1 fruit fly cellular context compared by ENCODE assay signal in the genomic region with DNA sequence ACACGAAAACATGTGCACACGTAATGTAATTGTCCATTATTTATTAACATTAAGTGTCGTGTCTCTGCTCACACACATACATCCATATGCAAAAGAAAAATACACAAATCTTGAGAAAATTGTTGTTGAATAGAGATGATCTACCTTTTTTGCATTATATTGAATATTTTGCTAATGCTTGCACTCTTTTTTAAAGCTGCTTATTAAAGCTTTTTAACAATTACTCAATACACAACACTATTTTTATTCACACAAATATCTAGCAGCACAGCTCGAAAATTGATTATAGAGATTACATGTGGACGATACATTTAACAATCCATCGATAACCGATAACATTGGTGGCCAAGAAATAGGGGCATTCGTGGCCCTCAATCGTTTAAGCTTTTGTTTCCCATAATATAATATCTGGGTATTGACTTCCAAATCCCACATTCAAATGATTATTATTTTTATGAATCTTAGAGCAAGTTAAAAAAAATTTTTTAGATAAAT.
TF ChIP-seq lines count a peak whose summit lies in the region.

Gene Ufd4, minus strand, starts transcription at position 300 of the 495 bp plus-strand sequence.

TF ChIP-seq in whole organism, embryonic, 481 proteins besides CTCF, POLR2A, EP300 and RAD21 (continued from another document):
- TF ChIP-seq CG4854 (GFP tag; optimal IDR thresholded peaks at IDR 0.05; lab: Kevin White, UChicago) (peak; percentile 35), CG17912 (GFP tag; optimal IDR thresholded peaks at IDR 0.05; lab: Kevin White, UChicago) (no peak), Side (GFP tag; optimal IDR thresholded peaks at IDR 0.05; lab: Kevin White, UChicago) (peak; percentile 59), CG8924 (tag; optimal IDR thresholded peaks at IDR 0.05; lab: Kevin White, UChicago) (peak; percentile 65), ara (GFP tag; IDR thresholded peaks at IDR 0.05; lab: Robert Waterston, UW) (no peak; the same call in 1 of the 2 replicates), CG7786 (GFP tag; optimal IDR thresholded peaks at IDR 0.05; lab: Kevin White, UChicago) (peak; percentile 23), sens-2 (GFP tag; IDR thresholded peaks at IDR 0.05; lab: Robert Waterston, UW) (no peak), Mad (GFP tag; optimal IDR thresholded peaks at IDR 0.05; lab: Kevin White, UChicago) (peak; percentile 13), CG6272 (GFP tag; IDR thresholded peaks at IDR 0.05; lab: Robert Waterston, UW) (no peak), sr (GFP tag; IDR thresholded peaks at IDR 0.05; lab: Robert Waterston, UW) (no peak), hth (optimal IDR thresholded peaks at IDR 0.05; lab: Kevin White, UChicago) (no peak), CG7271 (tag; optimal IDR thresholded peaks at IDR 0.05; lab: Kevin White, UChicago) (peak; percentile 45), en (GFP tag; optimal IDR thresholded peaks at IDR 0.05; lab: Kevin White, UChicago) (no peak), ac (GFP tag; optimal IDR thresholded peaks at IDR 0.05; lab: Kevin White, UChicago) (no peak), Bdp1 (GFP tag; optimal IDR thresholded peaks at IDR 0.05; lab: Kevin White, UChicago) (no peak), shn (GFP tag; optimal IDR thresholded peaks at IDR 0.05; lab: Kevin White, UChicago) (peak; percentile 33), lmd (GFP tag; IDR thresholded peaks at IDR 0.05; lab: Robert Waterston, UW) (no peak), CG18599 (GFP tag; optimal IDR thresholded peaks at IDR 0.05; lab: Kevin White, UChicago) (no peak), CG17186 (GFP tag; optimal IDR thresholded peaks at IDR 0.05; lab: Kevin White, UChicago) (no peak), B-H2 (GFP tag; optimal IDR thresholded peaks at IDR 0.05; lab: Kevin White, UChicago) (peak; percentile 48), Deaf1 (tag; optimal IDR thresholded peaks at IDR 0.05; lab: Kevin White, UChicago) (no peak), ATbp (GFP tag; optimal IDR thresholded peaks at IDR 0.05; lab: Kevin White, UChicago) (no peak), maf-S (GFP tag; optimal IDR thresholded peaks at IDR 0.05; lab: Kevin White, UChicago) (peak; percentile 54), schlank (tag; optimal IDR thresholded peaks at IDR 0.05; lab: Kevin White, UChicago) (no peak), CG2712 (tag; optimal IDR thresholded peaks at IDR 0.05; lab: Kevin White, UChicago) (peak; percentile 86), mld (GFP tag; IDR thresholded peaks at IDR 0.05; lab: Robert Waterston, UW; ENCODE audit: partially characterized antibody) (no peak), Max (GFP tag; optimal IDR thresholded peaks at IDR 0.05; lab: Kevin White, UChicago) (peak; percentile 53), Oli (tag; optimal IDR thresholded peaks at IDR 0.05; lab: Kevin White, UChicago) (no peak), CG10431 (GFP tag; optimal IDR thresholded peaks at IDR 0.05; lab: Kevin White, UChicago) (no peak), wek (GFP tag; optimal IDR thresholded peaks at IDR 0.05; lab: Kevin White, UChicago) (peak; percentile 98), Abd-B (GFP tag; optimal IDR thresholded peaks at IDR 0.05; lab: Kevin White, UChicago) (no peak), Sry-δ (GFP tag; optimal IDR thresholded peaks at IDR 0.05; lab: Kevin White, UChicago) (peak; percentile 87), ssp (GFP tag; IDR thresholded peaks at IDR 0.05; lab: Robert Waterston, UW) (no peak; the same call in 1 of the 2 replicates), CG15514 (GFP tag; optimal IDR thresholded peaks at IDR 0.05; lab: Kevin White, UChicago) (no peak), exex (tag; optimal IDR thresholded peaks at IDR 0.05; lab: Kevin White, UChicago) (peak; percentile 53), ci (GFP tag; IDR thresholded peaks at IDR 0.05; lab: Robert Waterston, UW) (no peak; the same call in 2 of the 3 replicates), HLH3B (GFP tag; IDR thresholded peaks at IDR 0.05; lab: Robert Waterston, UW) (peak; percentile 74; the same call in 1 of the 2 replicates), sim (GFP tag; IDR thresholded peaks at IDR 0.05; lab: Robert Waterston, UW) (peak; percentile 54; the same call in 1 of the 2 replicates), Nf-YB (GFP tag; optimal IDR thresholded peaks at IDR 0.05; lab: Kevin White, UChicago) (peak; percentile 51), NK7.1 (GFP tag; optimal IDR thresholded peaks at IDR 0.05; lab: Kevin White, UChicago) (peak; percentile 16), cato (GFP tag; optimal IDR thresholded peaks at IDR 0.05; lab: Kevin White, UChicago; ENCODE audit: borderline replicate concordance) (no peak), wor (GFP tag; IDR thresholded peaks at IDR 0.05; lab: Robert Waterston, UW) (no peak), Dip3 (GFP tag; optimal IDR thresholded peaks at IDR 0.05; lab: Kevin White, UChicago) (peak; percentile 55), D (optimal IDR thresholded peaks at IDR 0.05; lab: Kevin White, UChicago) (no peak), D (GFP tag; optimal IDR thresholded peaks at IDR 0.05; lab: Kevin White, UChicago) (peak; percentile 26), CG2129 (GFP tag; IDR thresholded peaks at IDR 0.05; lab: Robert Waterston, UW; ENCODE audit: partially characterized antibody) (no peak), slou (GFP tag; optimal IDR thresholded peaks at IDR 0.05; lab: Kevin White, UChicago) (no peak), CG4424 (GFP tag; optimal IDR thresholded peaks at IDR 0.05; lab: Kevin White, UChicago) (peak; percentile 74), tio (GFP tag; optimal IDR thresholded peaks at IDR 0.05; lab: Kevin White, UChicago) (no peak), CG6254 (GFP tag; optimal IDR thresholded peaks at IDR 0.05; lab: Kevin White, UChicago) (peak; percentile 41), CG31388 (GFP tag; optimal IDR thresholded peaks at IDR 0.05; lab: Kevin White, UChicago) (peak; percentile 11), CG14050 (GFP tag; IDR thresholded peaks at IDR 0.05; lab: Robert Waterston, UW) (no peak; the same call in 1 of the 3 replicates), CG16813 (GFP tag; IDR thresholded peaks at IDR 0.05; lab: Robert Waterston, UW; ENCODE audit: partially characterized antibody) (peak; percentile 40; the same call in 2 of the 3 replicates), H2.0 (GFP tag; IDR thresholded peaks at IDR 0.05; lab: Robert Waterston, UW) (peak; percentile 32; the same call in 1 of the 2 replicates), CG11696 (GFP tag; IDR thresholded peaks at IDR 0.05; lab: Robert Waterston, UW) (peak; percentile 40; the same call in 1 of the 2 replicates), CG1529 (GFP tag; optimal IDR thresholded peaks at IDR 0.05; lab: Kevin White, UChicago) (no peak), salm (tag; optimal IDR thresholded peaks at IDR 0.05; lab: Kevin White, UChicago) (no peak), slp2 (GFP tag; optimal IDR thresholded peaks at IDR 0.05; lab: Kevin White, UChicago) (peak; percentile 45), unc-4 (GFP tag; IDR thresholded peaks at IDR 0.05; lab: Robert Waterston, UW; ENCODE audit: partially characterized antibody) (no peak; the same call in 1 of the 2 replicates), Scr (GFP tag; IDR thresholded peaks at IDR 0.05; lab: Robert Waterston, UW; ENCODE audit: partially characterized antibody) (peak; percentile 55), CG5245 (GFP tag; optimal IDR thresholded peaks at IDR 0.05; lab: Kevin White, UChicago) (peak; percentile 37), Elba2 (GFP tag; optimal IDR thresholded peaks at IDR 0.05; lab: Kevin White, UChicago) (no peak), rib (GFP tag; IDR thresholded peaks at IDR 0.05; lab: Robert Waterston, UW) (peak; percentile 25; the same call in 1 of the 2 replicates), pho (GFP tag; optimal IDR thresholded peaks at IDR 0.05; lab: Kevin White, UChicago) (peak; percentile 61), CG12104 (GFP tag; optimal IDR thresholded peaks at IDR 0.05; lab: Kevin White, UChicago) (peak; percentile 61), gcm (GFP tag; optimal IDR thresholded peaks at IDR 0.05; lab: Kevin White, UChicago) (no peak), sc (optimal IDR thresholded peaks at IDR 0.05; lab: Kevin White, UChicago) (no peak), sc (GFP tag; optimal IDR thresholded peaks at IDR 0.05; lab: Kevin White, UChicago) (no peak), Atf-2 (GFP tag; optimal IDR thresholded peaks at IDR 0.05; lab: Kevin White, UChicago) (peak; percentile 27), CG43689 (GFP tag; IDR thresholded peaks at IDR 0.05; lab: Robert Waterston, UW) (no peak), CG16863 (GFP tag; optimal IDR thresholded peaks at IDR 0.05; lab: Kevin White, UChicago) (peak; percentile 63), pros (GFP tag; optimal IDR thresholded peaks at IDR 0.05; lab: Kevin White, UChicago) (no peak), HmgZ (tag; optimal IDR thresholded peaks at IDR 0.05; lab: Kevin White, UChicago) (peak; percentile 64), CG7745 (tag; optimal IDR thresholded peaks at IDR 0.05; lab: Kevin White, UChicago) (peak; percentile 7), CG11695 (GFP tag; IDR thresholded peaks at IDR 0.05; lab: Robert Waterston, UW) (peak; percentile 63; the same call in 2 of the 3 replicates), CG30403 (GFP tag; optimal IDR thresholded peaks at IDR 0.05; lab: Kevin White, UChicago) (peak; percentile 67), kay (GFP tag; optimal IDR thresholded peaks at IDR 0.05; lab: Kevin White, UChicago) (no peak), Myb (GFP tag; optimal IDR thresholded peaks at IDR 0.05; lab: Kevin White, UChicago) (peak; percentile 21), wdn (GFP tag; IDR thresholded peaks at IDR 0.05; lab: Robert Waterston, UW) (0 out of 2 replicates have a peak, but pooled peaks have one; percentile 41), CG14710 (tag; optimal IDR thresholded peaks at IDR 0.05; lab: Kevin White, UChicago) (peak; percentile 66), CG4707 (GFP tag; optimal IDR thresholded peaks at IDR 0.05; lab: Kevin White, UChicago) (no peak), prd (optimal IDR thresholded peaks at IDR 0.05; lab: Kevin White, UChicago) (no peak), prd (GFP tag; IDR thresholded peaks at IDR 0.05; lab: Robert Waterston, UW) (peak; percentile 75; the same call in 2 of the 3 replicates), pzg (GFP tag; optimal IDR thresholded peaks at IDR 0.05; lab: Kevin White, UChicago) (peak; percentile 62), nau (GFP tag; optimal IDR thresholded peaks at IDR 0.05; lab: Kevin White, UChicago) (no peak), CG9609 (GFP tag; optimal IDR thresholded peaks at IDR 0.05; lab: Kevin White, UChicago) (peak; percentile 16), CG3065 (GFP tag; optimal IDR thresholded peaks at IDR 0.05; lab: Kevin White, UChicago) (no peak), CG8944 (GFP tag; optimal IDR thresholded peaks at IDR 0.05; lab: Kevin White, UChicago) (peak; percentile 3), CG18619 (GFP tag; optimal IDR thresholded peaks at IDR 0.05; lab: Kevin White, UChicago) (peak; percentile 19), CG4360 (GFP tag; IDR thresholded peaks at IDR 0.05; lab: Robert Waterston, UW) (peak; percentile 52; the same call in 1 of the 2 replicates), Dll (GFP tag; IDR thresholded peaks at IDR 0.05; lab: Robert Waterston, UW; ENCODE audit: partially characterized antibody) (peak; percentile 56; the same call in 2 of the 4 replicates), dan (GFP tag; IDR thresholded peaks at IDR 0.05; lab: Robert Waterston, UW) (no peak), CG4730 (GFP tag; IDR thresholded peaks at IDR 0.05; lab: Robert Waterston, UW) (no peak), dm (GFP tag; optimal IDR thresholded peaks at IDR 0.05; lab: Kevin White, UChicago) (peak; percentile 8), corto (GFP tag; optimal IDR thresholded peaks at IDR 0.05; lab: Kevin White, UChicago) (peak; percentile 18), CG6813 (GFP tag; optimal IDR thresholded peaks at IDR 0.05; lab: Kevin White, UChicago) (no peak), H15 (GFP tag; IDR thresholded peaks at IDR 0.05; lab: Robert Waterston, UW) (no peak), Kr (GFP tag; optimal IDR thresholded peaks at IDR 0.05; lab: Kevin White, UChicago) (no peak), zfh1 (GFP tag; IDR thresholded peaks at IDR 0.05; lab: Robert Waterston, UW) (peak; percentile 75; the same call in 2 of the 3 replicates), mam (GFP tag; optimal IDR thresholded peaks at IDR 0.05; lab: Kevin White, UChicago) (peak; percentile 62), z (GFP tag; IDR thresholded peaks at IDR 0.05; lab: Robert Waterston, UW) (no peak), CG4820 (GFP tag; optimal IDR thresholded peaks at IDR 0.05; lab: Kevin White, UChicago) (peak; percentile 59), CG10462 (GFP tag; optimal IDR thresholded peaks at IDR 0.05; lab: Kevin White, UChicago) (no peak), pum (GFP tag; optimal IDR thresholded peaks at IDR 0.05; lab: Kevin White, UChicago) (peak; percentile 36), Pdp1 (GFP tag; optimal IDR thresholded peaks at IDR 0.05; lab: Kevin White, UChicago) (peak; percentile 45 to 80), dpn (GFP tag; optimal IDR thresholded peaks at IDR 0.05; lab: Kevin White, UChicago) (peak; percentile 66 to 76), Gug (GFP tag; IDR thresholded peaks at IDR 0.05; lab: Robert Waterston, UW) (no peak), stwl (tag; optimal IDR thresholded peaks at IDR 0.05; lab: Kevin White, UChicago) (peak; percentile 75), fd96Cb (tag; optimal IDR thresholded peaks at IDR 0.05; lab: Kevin White, UChicago) (peak; percentile 56), pfk (GFP tag; optimal IDR thresholded peaks at IDR 0.05; lab: Kevin White, UChicago) (peak; percentile 47)
